Worm (Caenorhabditis elegans) whole organism, mixed stage, embryonic: Measurements from ENCODE around the gene C02C6.14.

Source experiments
- ceh-39 ChIP-seq: fragments of 150-350 bp; optimal IDR thresholded peaks from 2 replicates; lab custom pipeline; 2014; ENCODE audit warnings: missing biosample characterization, missing genetic modification characterization
- nhr-2 ChIP-seq: fragments of 150-350 bp; optimal IDR thresholded peaks from 2 replicates; lab custom pipeline; 2014; ENCODE audit warnings: missing biosample characterization, missing genetic modification characterization
- tbx-8 ChIP-seq: fragments of 200-800 bp; sonication (Bioruptor generic); optimal IDR thresholded peaks from 2 replicates; lab custom pipeline; 2018; ENCODE audit warnings: mild to moderate bottlenecking, missing genetic modification characterization, moderate library complexity, missing compliant biosample characterization
- ztf-11 ChIP-seq: fragments of 150-350 bp; optimal IDR thresholded peaks from 2 replicates; lab custom pipeline; 2014; ENCODE audit warnings: missing biosample characterization, missing genetic modification characterization

- TF ChIP-seq ceh-39: no peak
- TF ChIP-seq ztf-11: no peak
- TF ChIP-seq nhr-2 (tag; lab: Kevin White, UChicago): no peak
- TF ChIP-seq tbx-8: no peak
Measured at ce11 chrX:15586192-15586591, 48.7 kb downstream of the C02C6.14 start.
